Worm (Caenorhabditis elegans) whole organism, L3 larva: ENCODE measurements around the gene lips-12.

Experiments used
- ZK546.5 ChIP-seq: sonication (generic microtip); optimal IDR thresholded peaks from 2 replicates; lab custom pipeline; 2017; ENCODE audit warnings: missing biosample characterization, missing genetic modification characterization
- aly-2 ChIP-seq: fragments of 150-350 bp; optimal IDR thresholded peaks from 2 replicates; lab custom pipeline; 2014; ENCODE audit warnings: missing biosample characterization, missing genetic modification characterization
- ama-1 ChIP-seq: fragments of 150-350 bp; optimal IDR thresholded peaks from 2 replicates; lab custom pipeline; 2018
- ceh-28 ChIP-seq: fragments of 150-350 bp; optimal IDR thresholded peaks from 2 replicates; lab custom pipeline; 2014; ENCODE audit warnings: missing biosample characterization, missing genetic modification reagents, missing genetic modification characterization
- ceh-82 ChIP-seq: fragments of 150-350 bp; optimal IDR thresholded peaks from 2 replicates; lab custom pipeline; 2014; ENCODE audit warnings: missing biosample characterization, missing genetic modification characterization
- ceh-9 ChIP-seq: sonication (generic microtip); optimal IDR thresholded peaks from 2 replicates; lab custom pipeline; 2018; ENCODE audit warnings: missing biosample characterization, missing genetic modification characterization
- daf-12 ChIP-seq: fragments of 150-350 bp; optimal IDR thresholded peaks from 2 replicates; lab custom pipeline; 2014; ENCODE audit warnings: missing biosample characterization, missing genetic modification reagents, missing genetic modification characterization
- egl-27 ChIP-seq: sonication (generic microtip); optimal IDR thresholded peaks from 4 replicates; lab custom pipeline; 2017; ENCODE audit warnings: missing biosample characterization, missing genetic modification reagents, missing genetic modification characterization
- egl-5 ChIP-seq: fragments of 150-350 bp; optimal IDR thresholded peaks from 2 replicates; lab custom pipeline; 2017; ENCODE audit warnings: missing biosample characterization, missing genetic modification reagents, missing genetic modification characterization, inconsistent platforms
- elt-1 ChIP-seq: fragments of 150-350 bp; optimal IDR thresholded peaks from 2 replicates; lab custom pipeline; 2014; ENCODE audit warnings: missing biosample characterization, missing genetic modification characterization
- elt-2 ChIP-seq: sonication (generic microtip); optimal IDR thresholded peaks from 2 replicates; lab custom pipeline; 2016; ENCODE audit warnings: missing genetic modification reagents, mild to moderate bottlenecking, missing genetic modification characterization, missing compliant biosample characterization
- elt-3 ChIP-seq, 3 experiments: fragments of 150-350 bp in 1 of 3; sonication (generic microtip) in 2 of 3; optimal IDR thresholded peaks; 2 replicates in 2 of 3; 4 replicates in 1 of 3; lab custom pipeline; 2014 to 2017; ENCODE audit warnings: missing biosample characterization in 3 of 3, missing genetic modification characterization in 3 of 3
- fkh-10 ChIP-seq: sonication (generic microtip); optimal IDR thresholded peaks from 2 replicates; lab custom pipeline; 2017; ENCODE audit warnings: missing biosample characterization, missing genetic modification reagents, missing genetic modification characterization
- fkh-2 ChIP-seq: fragments of 150-350 bp; optimal IDR thresholded peaks from 2 replicates; lab custom pipeline; 2014; ENCODE audit warnings: missing biosample characterization, missing genetic modification reagents, missing genetic modification characterization
- fos-1 ChIP-seq: fragments of 150-350 bp; optimal IDR thresholded peaks from 2 replicates; lab custom pipeline; 2014; ENCODE audit warnings: missing biosample characterization, missing genetic modification characterization
- hmg-11 ChIP-seq: sonication (generic microtip); optimal IDR thresholded peaks from 2 replicates; lab custom pipeline; 2016; ENCODE audit warnings: missing genetic modification characterization, missing compliant biosample characterization
- lin-15B ChIP-seq: fragments of 150-350 bp; optimal IDR thresholded peaks from 2 replicates; lab custom pipeline; 2014; ENCODE audit warnings: missing biosample characterization, missing genetic modification characterization
- lin-39 ChIP-seq: fragments of 150-350 bp; optimal IDR thresholded peaks from 2 replicates; lab custom pipeline; 2018; ENCODE audit warnings: missing biosample characterization, missing genetic modification reagents, missing genetic modification characterization
- lsy-12 ChIP-seq: sonication (generic microtip); optimal IDR thresholded peaks from 2 replicates; lab custom pipeline; 2016; ENCODE audit warnings: mild to moderate bottlenecking, missing genetic modification characterization, missing compliant biosample characterization
- mdl-1 ChIP-seq: fragments of 150-350 bp; optimal IDR thresholded peaks from 2 replicates; lab custom pipeline; 2014; ENCODE audit warnings: missing biosample characterization, missing genetic modification characterization
- nfya-1 ChIP-seq: sonication (generic microtip); optimal IDR thresholded peaks from 2 replicates; lab custom pipeline; 2017; ENCODE audit warnings: missing genetic modification characterization, mild to moderate bottlenecking, missing compliant biosample characterization, antibody characterized with exemption, moderate library complexity; ENCODE audit not compliant: insufficient read depth
- nhr-11 ChIP-seq: fragments of 150-350 bp; optimal IDR thresholded peaks from 2 replicates; lab custom pipeline; 2014; ENCODE audit warnings: missing biosample characterization, missing genetic modification characterization
- nhr-12 ChIP-seq: fragments of 150-350 bp; optimal IDR thresholded peaks from 2 replicates; lab custom pipeline; 2014; ENCODE audit warnings: missing biosample characterization, missing genetic modification characterization
- nhr-23 ChIP-seq: fragments of 150-350 bp; optimal IDR thresholded peaks from 2 replicates; lab custom pipeline; 2014; ENCODE audit warnings: missing biosample characterization, missing genetic modification reagents, missing genetic modification characterization
- nhr-25 ChIP-seq: sonication (generic microtip); optimal IDR thresholded peaks from 2 replicates; lab custom pipeline; 2017; ENCODE audit warnings: missing biosample characterization, missing genetic modification characterization
- nhr-28 ChIP-seq: fragments of 150-350 bp; optimal IDR thresholded peaks from 2 replicates; lab custom pipeline; 2014; ENCODE audit warnings: missing biosample characterization, missing genetic modification characterization
- nhr-43 ChIP-seq: sonication (generic microtip); optimal IDR thresholded peaks from 2 replicates; lab custom pipeline; 2016; ENCODE audit warnings: mild to moderate bottlenecking, missing genetic modification characterization, missing compliant biosample characterization; ENCODE audit not compliant: poor library complexity, severe bottlenecking
- nhr-67 ChIP-seq: fragments of 150-350 bp; optimal IDR thresholded peaks from 2 replicates; lab custom pipeline; 2014; ENCODE audit warnings: missing biosample characterization, missing genetic modification characterization
- nhr-76 ChIP-seq: fragments of 150-350 bp; sonication (generic microtip); optimal IDR thresholded peaks from 5 replicates; lab custom pipeline; 2014; ENCODE audit warnings: missing biosample characterization, missing genetic modification characterization
- nhr-77 ChIP-seq: fragments of 150-350 bp; optimal IDR thresholded peaks from 2 replicates; lab custom pipeline; 2014; ENCODE audit warnings: missing biosample characterization, missing genetic modification characterization
- pha-4 ChIP-seq: fragments of 150-350 bp; optimal IDR thresholded peaks from 2 replicates; lab custom pipeline; 2014; ENCODE audit warnings: missing biosample characterization, missing genetic modification reagents, missing genetic modification characterization
- pqm-1 ChIP-seq: fragments of 150-350 bp; optimal IDR thresholded peaks from 2 replicates; lab custom pipeline; 2017; ENCODE audit warnings: missing biosample characterization, missing genetic modification characterization, inconsistent platforms
- sea-2 ChIP-seq: fragments of 150-350 bp; sonication (generic microtip); optimal IDR thresholded peaks from 4 replicates; lab custom pipeline; 2014; ENCODE audit warnings: missing biosample characterization, missing genetic modification reagents, missing genetic modification characterization
- skn-1 ChIP-seq: fragments of 150-350 bp; optimal IDR thresholded peaks from 2 replicates; lab custom pipeline; 2014; ENCODE audit warnings: missing biosample characterization, missing genetic modification characterization
- snpc-4 ChIP-seq: fragments of 150-350 bp; optimal IDR thresholded peaks from 2 replicates; lab custom pipeline; 2014; ENCODE audit warnings: missing biosample characterization, missing genetic modification characterization
- unc-39 ChIP-seq: sonication (generic microtip); optimal IDR thresholded peaks from 4 replicates; lab custom pipeline; 2017; ENCODE audit warnings: missing biosample characterization, missing genetic modification characterization
- zag-1 ChIP-seq: fragments of 150-350 bp; optimal IDR thresholded peaks from 2 replicates; lab custom pipeline; 2014; ENCODE audit warnings: missing biosample characterization, missing genetic modification characterization
- ztf-11 ChIP-seq: fragments of 150-350 bp; optimal IDR thresholded peaks from 2 replicates; lab custom pipeline; 2014; ENCODE audit warnings: missing biosample characterization, missing genetic modification characterization

lips-12 gene

DNA sequence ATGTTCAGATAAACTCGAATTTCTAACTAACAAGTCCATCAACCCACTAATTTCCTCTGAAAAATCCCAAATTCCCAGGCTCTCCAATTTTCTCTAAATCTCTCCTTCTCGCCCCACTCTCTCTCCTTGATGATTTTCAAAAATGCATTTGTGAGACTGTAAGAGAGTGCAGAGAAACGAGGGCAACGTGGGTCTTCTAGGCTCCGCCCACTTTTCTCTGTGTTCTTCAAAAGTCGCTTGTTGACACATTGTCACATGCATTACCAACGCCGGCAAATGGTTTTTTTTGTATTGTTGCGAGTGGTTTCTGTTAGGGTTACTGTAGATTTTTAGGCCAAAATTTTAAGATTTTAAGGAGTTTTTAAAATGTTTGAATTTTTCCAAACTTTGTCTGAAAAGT, 27.6 kb downstream of the lips-12 start:
- TF ChIP-seq egl-5 (tag; lab: Kevin White, UChicago): peak; percentile 19
- no peak for TF ChIP-seq lin-15B (tag; lab: Kevin White, UChicago)
- TF ChIP-seq nfya-1 (tag; lab: Kevin White, UChicago): peak; percentile 15
- peak; percentile 5 for TF ChIP-seq nhr-23 (tag; lab: Kevin White, UChicago)
- TF ChIP-seq pha-4 (tag; lab: Kevin White, UChicago): peak; percentile 10

DNA sequence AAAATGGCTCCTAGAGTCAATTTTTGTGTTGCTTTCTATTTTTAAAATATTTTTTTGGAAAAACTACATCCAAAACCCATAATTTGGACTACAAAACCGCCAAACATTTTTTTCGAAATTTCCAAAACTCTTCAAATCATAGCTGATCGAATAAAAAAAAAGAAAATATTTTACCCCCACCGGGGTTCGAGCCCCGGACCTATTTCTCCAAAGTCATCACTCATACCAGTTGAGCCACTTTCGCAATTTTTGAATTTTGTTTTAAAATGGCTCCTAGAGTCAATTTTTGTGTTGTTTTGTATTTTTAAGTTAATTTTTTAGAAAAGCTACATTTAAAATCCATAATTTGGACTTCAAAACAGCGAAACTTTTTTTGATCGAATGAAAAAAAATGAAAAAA, 28.5 kb downstream of the lips-12 start:
- TF ChIP-seq nfya-1 (tag; lab: Kevin White, UChicago) (no peak), daf-12 (no peak), pqm-1 (tag; lab: Kevin White, UChicago) (no peak), nhr-28 (tag; lab: Kevin White, UChicago) (no peak), elt-3 (tag; optimal IDR thresholded peaks at IDR 0.05; lab: Kevin White, UChicago) (no peak), nhr-12 (no peak), sea-2 (GFP tag; lab: Kevin White, UChicago) (no peak), ama-1 (no peak), nhr-23 (tag; lab: Kevin White, UChicago) (no peak), fos-1 (tag; lab: Kevin White, UChicago) (no peak), elt-1 (tag; lab: Kevin White, UChicago) (no peak), nhr-11 (tag; lab: Kevin White, UChicago) (no peak), unc-39 (tag; lab: Kevin White, UChicago) (no peak), nhr-67 (tag; lab: Kevin White, UChicago) (no peak), nhr-25 (tag; lab: Kevin White, UChicago) (no peak), ceh-28 (tag; lab: Kevin White, UChicago) (no peak), snpc-4 (no peak), ceh-82 (tag; lab: Kevin White, UChicago) (no peak), elt-2 (tag; lab: Kevin White, UChicago) (no peak)

DNA sequence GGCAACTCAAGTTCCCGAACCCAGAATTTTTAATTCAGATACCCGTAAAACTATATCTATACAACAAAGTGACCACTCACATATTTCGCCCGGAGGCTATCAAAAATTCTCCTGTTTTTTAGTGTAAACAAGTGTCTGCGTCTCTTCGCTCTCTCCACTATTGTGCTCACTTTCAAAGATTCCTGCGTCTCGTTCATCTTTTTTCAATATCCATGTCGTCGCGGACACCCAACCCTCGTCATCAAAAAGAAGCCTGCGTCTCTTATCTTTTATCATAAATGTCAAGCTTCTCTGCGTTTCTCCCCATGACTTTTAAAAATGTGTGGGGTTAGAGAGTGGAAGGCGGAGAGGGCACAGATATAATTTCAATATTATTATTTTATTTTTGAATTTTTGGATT, 29.1 kb downstream of the lips-12 start:
- TF ChIP-seq ceh-9 (tag; lab: Kevin White, UChicago) (no peak), aly-2 (tag; lab: Kevin White, UChicago) (no peak), mdl-1 (tag; lab: Kevin White, UChicago) (no peak), ZK546.5 (tag; lab: Kevin White, UChicago) (no peak), zag-1 (tag; lab: Kevin White, UChicago) (no peak), elt-3 (tag; optimal IDR thresholded peaks at IDR 0.05; lab: Kevin White, UChicago) (no peak), ceh-28 (tag; lab: Kevin White, UChicago) (no peak), nhr-67 (tag; lab: Kevin White, UChicago) (no peak), ztf-11 (tag; lab: Kevin White, UChicago) (no peak), ceh-82 (tag; lab: Kevin White, UChicago) (no peak), lsy-12 (no peak), elt-2 (tag; lab: Kevin White, UChicago) (no peak), lin-39 (tag; lab: Kevin White, UChicago) (peak; percentile 11), snpc-4 (peak; percentile 32), egl-5 (tag; lab: Kevin White, UChicago) (peak; percentile 57), nhr-23 (tag; lab: Kevin White, UChicago) (no peak), fos-1 (tag; lab: Kevin White, UChicago) (no peak), nhr-76 (tag; lab: Kevin White, UChicago) (no peak), pqm-1 (tag; lab: Kevin White, UChicago) (no peak), nhr-11 (tag; lab: Kevin White, UChicago) (no peak), ama-1 (no peak), pha-4 (tag; lab: Kevin White, UChicago) (peak; percentile 35), sea-2 (GFP tag; lab: Kevin White, UChicago) (no peak), nfya-1 (tag; lab: Kevin White, UChicago) (peak; percentile 61), unc-39 (tag; lab: Kevin White, UChicago) (no peak), egl-27 (tag; lab: Kevin White, UChicago) (no peak), nhr-77 (tag; lab: Kevin White, UChicago) (no peak), nhr-12 (no peak), fkh-2 (no peak), skn-1 (tag; lab: Kevin White, UChicago) (peak; percentile 81), daf-12 (no peak), nhr-43 (tag; lab: Kevin White, UChicago) (no peak), hmg-11 (peak; percentile 59), fkh-10 (no peak), lin-15B (tag; lab: Kevin White, UChicago) (peak; percentile 10)
